Fruit fly (Drosophila melanogaster): ENCODE results near the gene CG43390.
A peak's percentile ranks its signal among the peaks of the same experiment; 100 is the strongest.

The CG43390 gene

DNA sequence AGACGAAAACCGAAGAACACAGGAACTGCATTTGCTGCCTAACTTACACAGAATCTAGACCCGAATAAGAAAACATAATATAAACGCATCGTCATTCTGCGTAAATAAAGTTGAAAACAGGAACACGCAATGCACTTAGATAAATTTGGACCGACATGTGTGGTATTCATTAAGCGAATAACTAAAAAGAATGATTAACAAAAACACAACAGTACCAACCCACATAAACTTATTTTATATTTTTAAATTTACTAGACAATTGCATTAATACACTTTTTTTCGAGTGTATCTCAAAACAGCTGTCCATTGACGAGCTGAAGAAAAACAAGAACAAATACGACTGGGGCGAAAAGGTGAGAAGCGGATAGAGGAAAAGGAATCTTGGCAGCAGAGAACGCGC lies 25.4 kb downstream of the CG43390 start (continued):
- TF ChIP-seq sens (GFP tag), result peak; percentile 99
- TF ChIP-seq ERR (GFP tag; optimal IDR thresholded peaks at IDR 0.05), result no peak
- no peak for TF ChIP-seq Hey (tag; optimal IDR thresholded peaks at IDR 0.05)
- TF ChIP-seq NK7.1 (GFP tag; optimal IDR thresholded peaks at IDR 0.05), result no peak
- no peak for TF ChIP-seq CG1792 (GFP tag; optimal IDR thresholded peaks at IDR 0.05)
- TF ChIP-seq peb (GFP tag; IDR thresholded peaks at IDR 0.05), result peak; percentile 66
- TF ChIP-seq tll (GFP tag; optimal IDR thresholded peaks at IDR 0.05), result peak in 1 of 2 experiments; percentile 53
- TF ChIP-seq CG3065 (GFP tag; optimal IDR thresholded peaks at IDR 0.05), result peak; percentile 73
- peak; percentile 36 for TF ChIP-seq Dek (tag; optimal IDR thresholded peaks at IDR 0.05)
- TF ChIP-seq CG6689 (GFP tag; IDR thresholded peaks at IDR 0.05), result peak; percentile 81
- TF ChIP-seq CG3281 (GFP tag; optimal IDR thresholded peaks at IDR 0.05), result peak; percentile 50
- peak; percentile 25 for TF ChIP-seq HmgZ (tag; optimal IDR thresholded peaks at IDR 0.05)
- TF ChIP-seq pzg (GFP tag; optimal IDR thresholded peaks at IDR 0.05), result no peak
- TF ChIP-seq lab (GFP tag; optimal IDR thresholded peaks at IDR 0.05), result peak; percentile 71
- TF ChIP-seq gcm (GFP tag; optimal IDR thresholded peaks at IDR 0.05), result peak; percentile 87
- peak; percentile 70 for TF ChIP-seq CG15269 (tag; optimal IDR thresholded peaks at IDR 0.05)
- TF ChIP-seq CG17385 (GFP tag; optimal IDR thresholded peaks at IDR 0.05), result peak; percentile 76
- TF ChIP-seq disco-r (GFP tag; optimal IDR thresholded peaks at IDR 0.05), result peak; percentile 68
- TF ChIP-seq CG16779 (GFP tag; IDR thresholded peaks at IDR 0.05), result no peak
- peak; percentile 77 for TF ChIP-seq kni (GFP tag; optimal IDR thresholded peaks at IDR 0.05)
- TF ChIP-seq CG34376 (GFP tag; optimal IDR thresholded peaks at IDR 0.05), result no peak
- no peak for TF ChIP-seq yki (optimal IDR thresholded peaks at IDR 0.05)
- peak; percentile 2 for TF ChIP-seq en (GFP tag; optimal IDR thresholded peaks at IDR 0.05)
- TF ChIP-seq CkIIα-i1 (GFP tag; IDR thresholded peaks at IDR 0.05), result no peak
- no peak for TF ChIP-seq rib (GFP tag; IDR thresholded peaks at IDR 0.05)
- TF ChIP-seq MBD-R2 (GFP tag; IDR thresholded peaks at IDR 0.05), result 0 out of 2 replicates have a peak, but pooled peaks have one; percentile 9
- peak; percentile 51 for TF ChIP-seq Meics (GFP tag; optimal IDR thresholded peaks at IDR 0.05)
- TF ChIP-seq CG6854 (GFP tag; optimal IDR thresholded peaks at IDR 0.05), result peak; percentile 11
- peak; percentile 78 for TF ChIP-seq PHDP (tag; optimal IDR thresholded peaks at IDR 0.05)
- TF ChIP-seq ranshi (GFP tag; IDR thresholded peaks at IDR 0.05), result peak; percentile 79
- peak; percentile 29 for TF ChIP-seq CG12071 (GFP tag; optimal IDR thresholded peaks at IDR 0.05)
- TF ChIP-seq Lpt (GFP tag; optimal IDR thresholded peaks at IDR 0.05), result no peak
- peak; percentile 79 for TF ChIP-seq onecut (GFP tag; IDR thresholded peaks at IDR 0.05)
- peak; percentile 41 for TF ChIP-seq CG10431 (GFP tag; optimal IDR thresholded peaks at IDR 0.05)
- peak; percentile 89 for TF ChIP-seq ci (GFP tag; IDR thresholded peaks at IDR 0.05)
- peak; percentile 68; the same call in 1 of the 3 replicates for TF ChIP-seq ase (GFP tag; IDR thresholded peaks at IDR 0.05)
- peak; percentile 76 for TF ChIP-seq psq (GFP tag; optimal IDR thresholded peaks at IDR 0.05)
- TF ChIP-seq jigr1 (GFP tag; IDR thresholded peaks at IDR 0.05), result no peak
- TF ChIP-seq ash1 (GFP tag; optimal IDR thresholded peaks at IDR 0.05), result no peak
- TF ChIP-seq stwl (tag; optimal IDR thresholded peaks at IDR 0.05), result peak; percentile 74
- TF ChIP-seq tx (GFP tag; optimal IDR thresholded peaks at IDR 0.05), result peak; percentile 56
- peak; percentile 64 for TF ChIP-seq Fer3 (tag; optimal IDR thresholded peaks at IDR 0.05)
- peak; percentile 82 for TF ChIP-seq CG2678 (tag; optimal IDR thresholded peaks at IDR 0.05)
- no peak for TF ChIP-seq NC2α (GFP tag; optimal IDR thresholded peaks at IDR 0.05)
- TF ChIP-seq Ssrp (tag; optimal IDR thresholded peaks at IDR 0.05), result peak; percentile 88
- peak; percentile 75 for TF ChIP-seq org-1 (GFP tag; optimal IDR thresholded peaks at IDR 0.05)
- TF ChIP-seq D (optimal IDR thresholded peaks at IDR 0.05), result no peak
- peak; percentile 89 for TF ChIP-seq D (GFP tag; optimal IDR thresholded peaks at IDR 0.05)
- TF ChIP-seq amos (GFP tag; IDR thresholded peaks at IDR 0.05; ENCODE audit: partially characterized antibody), result no peak
- TF ChIP-seq CHES-1-like (GFP tag; optimal IDR thresholded peaks at IDR 0.05), result peak; percentile 59
- TF ChIP-seq CG7271 (tag; optimal IDR thresholded peaks at IDR 0.05), result peak; percentile 73
- peak; percentile 80 for TF ChIP-seq oc (tag; optimal IDR thresholded peaks at IDR 0.05)
